Worm (Caenorhabditis elegans) whole organism, L4 larva: ENCODE measurements around the gene Y39B6A.30.

Experiments used
- aly-2 ChIP-seq: sonication (generic microtip); optimal IDR thresholded peaks from 2 replicates; lab custom pipeline; 2018; ENCODE audit warnings: missing biosample characterization, missing genetic modification characterization
- dve-1 ChIP-seq: sonication (generic microtip); optimal IDR thresholded peaks from 2 replicates; lab custom pipeline; 2017; ENCODE audit warnings: antibody characterized with exemption, mild to moderate bottlenecking, missing genetic modification characterization, missing compliant biosample characterization; ENCODE audit not compliant: insufficient read depth
- hmg-1.1 ChIP-seq: fragments of 200-800 bp; sonication (Bioruptor generic); IDR thresholded peaks from 2 replicates; pipeline ENCODE4 v1.3.6; 2022; ENCODE audit warnings: missing genetic modification reagents, missing genetic modification characterization, missing compliant biosample characterization
- lin-39 ChIP-seq: fragments of 150-350 bp; optimal IDR thresholded peaks from 2 replicates; lab custom pipeline; 2014; ENCODE audit warnings: missing biosample characterization, missing genetic modification reagents, missing genetic modification characterization
- madf-5 ChIP-seq, 2 experiments: fragments of 200-800 bp; sonication (Bioruptor generic); IDR thresholded peaks; 2 replicates each; pipeline ENCODE4 v1.3.6; 2022; ENCODE audit warnings: missing compliant biosample characterization in 2 of 2, missing genetic modification characterization in 2 of 2
- nhr-237 ChIP-seq: sonication (generic microtip); optimal IDR thresholded peaks from 2 replicates; lab custom pipeline; 2017; ENCODE audit warnings: missing biosample characterization, missing genetic modification characterization
- snpc-4 ChIP-seq: fragments of 150-350 bp; optimal IDR thresholded peaks from 2 replicates; lab custom pipeline; 2014; ENCODE audit warnings: missing biosample characterization, missing genetic modification characterization

ce11 chrV:18990238-18990901, 24.0 kb upstream of the Y39B6A.30 start, which contains the start of the genes reps-1 and Y39B6A.37:
- TF ChIP-seq lin-39 (tag; lab: Kevin White, UChicago) (no peak), aly-2 (no peak), dve-1 (tag; lab: Kevin White, UChicago) (peak; percentile 72), madf-5 (GFP tag; IDR thresholded peaks at IDR 0.05; lab: Robert Waterston, UW) (no peak), hmg-1.1 (GFP tag; lab: Robert Waterston, UW) (peak; percentile 46; the same call in 1 of the 2 replicates), snpc-4 (tag; lab: Kevin White, UChicago) (no peak), nhr-237 (tag; lab: Kevin White, UChicago) (no peak)
